Fruit fly (Drosophila melanogaster) S2 (cell line): Measurements from ENCODE around the gene CG43407.

Source experiments
- CG8478 ChIP-seq: fragments of >200 bp; optimal IDR thresholded peaks from 2 replicates; lab custom pipeline; 2018
- CTCF ChIP-seq, 2 experiments: fragments of >200 bp; optimal IDR thresholded peaks; 2 replicates each; lab custom pipeline; 2018

- TF ChIP-seq CTCF (optimal IDR thresholded peaks at IDR 0.05; lab: Kevin White, UChicago) (no peak), CG8478 (no peak)
These were observed 38.4 kb upstream of the CG43407 start for dm6 chr3L:19091423-19092124.
